Worm (Caenorhabditis elegans) whole organism, L1 larva: Measurements from ENCODE around the gene Y44A6C.2.

Source experiments
- dpl-1 ChIP-seq, 3 experiments: fragments of 150-350 bp in 2 of 3; sonication (generic microtip) in 1 of 3; optimal IDR thresholded peaks; 2 replicates each; lab custom pipeline; 2014 to 2017; ENCODE audit warnings: missing biosample characterization in 3 of 3, missing genetic modification characterization in 3 of 3, missing genetic modification reagents in 3 of 3
- zag-1 ChIP-seq: fragments of 150-350 bp; optimal IDR thresholded peaks from 2 replicates; lab custom pipeline; 2014; ENCODE audit warnings: missing biosample characterization, missing genetic modification characterization
- ztf-4 ChIP-seq: fragments of 150-350 bp; optimal IDR thresholded peaks from 2 replicates; lab custom pipeline; 2014; ENCODE audit warnings: missing biosample characterization, missing genetic modification characterization

- TF ChIP-seq zag-1 (tag; lab: Kevin White, UChicago) (no peak), dpl-1 (GFP tag; optimal IDR thresholded peaks at IDR 0.05; lab: Kevin White, UChicago) (no peak), ztf-4 (no peak)
These were observed 48.0 kb downstream of the Y44A6C.2 start, which contains the start of gene elp-1 for ce11 chrV:20770061-20770460.
